Worm (Caenorhabditis elegans) whole organism, late embryonic: Measurements from ENCODE around the gene fbxa-214.

Experiments
- ahr-1 ChIP-seq: sonication (generic microtip); optimal IDR thresholded peaks from 2 replicates; lab custom pipeline; 2016; ENCODE audit warnings: missing genetic modification characterization, missing compliant biosample characterization
- ama-1 ChIP-seq: fragments of 150-350 bp; optimal IDR thresholded peaks from 2 replicates; lab custom pipeline; 2014
- ceh-9 ChIP-seq: sonication (generic microtip); optimal IDR thresholded peaks from 2 replicates; lab custom pipeline; 2016; ENCODE audit warnings: mild to moderate bottlenecking, missing genetic modification characterization, inconsistent platforms, missing compliant biosample characterization
- dve-1 ChIP-seq: sonication (generic microtip); optimal IDR thresholded peaks from 2 replicates; lab custom pipeline; 2017; ENCODE audit warnings: antibody characterized with exemption, mild to moderate bottlenecking, missing genetic modification characterization, missing compliant biosample characterization
- fkh-10 ChIP-seq: fragments of 150-350 bp; optimal IDR thresholded peaks from 2 replicates; lab custom pipeline; 2014; ENCODE audit warnings: missing biosample characterization, missing genetic modification reagents, missing genetic modification characterization
- hlh-15 ChIP-seq: sonication (generic microtip); optimal IDR thresholded peaks from 2 replicates; lab custom pipeline; 2016; ENCODE audit warnings: missing genetic modification characterization, missing compliant biosample characterization
- madf-2 ChIP-seq: sonication (generic microtip); optimal IDR thresholded peaks from 2 replicates; lab custom pipeline; 2017; ENCODE audit warnings: missing genetic modification characterization, missing compliant biosample characterization
- nfya-1 ChIP-seq: sonication (generic microtip); optimal IDR thresholded peaks from 2 replicates; lab custom pipeline; 2017; ENCODE audit warnings: missing genetic modification characterization, mild to moderate bottlenecking, missing compliant biosample characterization, antibody characterized with exemption, moderate library complexity
- pag-3 ChIP-seq: sonication (generic microtip); optimal IDR thresholded peaks from 2 replicates; lab custom pipeline; 2016; ENCODE audit warnings: missing compliant biosample characterization, missing genetic modification characterization, borderline replicate concordance
- pax-1 ChIP-seq: fragments of 150-350 bp; optimal IDR thresholded peaks from 2 replicates; lab custom pipeline; 2014; ENCODE audit warnings: missing biosample characterization, missing genetic modification characterization
- pha-4 ChIP-seq: fragments of 150-350 bp; optimal IDR thresholded peaks from 2 replicates; lab custom pipeline; 2018; ENCODE audit warnings: missing biosample characterization, missing genetic modification reagents, missing genetic modification characterization
- unc-86 ChIP-seq: sonication (generic microtip); optimal IDR thresholded peaks from 2 replicates; lab custom pipeline; 2016; ENCODE audit warnings: missing genetic modification characterization, missing compliant biosample characterization

- TF ChIP-seq pax-1 (peak; percentile 45), dve-1 (tag; lab: Kevin White, UChicago) (no peak), ahr-1 (no peak), pag-3 (tag; lab: Kevin White, UChicago) (no peak), fkh-10 (GFP tag; lab: Kevin White, UChicago) (no peak), madf-2 (tag; lab: Kevin White, UChicago) (no peak), ama-1 (no peak), unc-86 (tag; lab: Kevin White, UChicago) (no peak), ceh-9 (tag; lab: Kevin White, UChicago) (no peak), pha-4 (tag; lab: Kevin White, UChicago) (no peak), nfya-1 (tag; lab: Kevin White, UChicago) (peak; percentile 13), hlh-15 (tag; lab: Kevin White, UChicago) (no peak)
These were observed 26.3 kb downstream of the fbxa-214 start, which contains the start of gene cpi-2 for ce11 chrV:6043275-6044271.
